Worm (Caenorhabditis elegans) whole organism, L4 larva: ENCODE results near the gene F46E10.2.
A peak's percentile ranks its signal among the peaks of the same experiment; 100 is the strongest.

Experiments
- F10B5.3 ChIP-seq: sonication (generic microtip); optimal IDR thresholded peaks from 2 replicates; lab custom pipeline; 2016; ENCODE audit warnings: mild to moderate bottlenecking, missing genetic modification characterization, missing compliant biosample characterization
- F37D6.2 ChIP-seq: sonication (generic microtip); optimal IDR thresholded peaks from 2 replicates; lab custom pipeline; 2016; ENCODE audit warnings: mild to moderate bottlenecking, missing genetic modification characterization, missing compliant biosample characterization
- F49E8.2 ChIP-seq: sonication (generic microtip); optimal IDR thresholded peaks from 2 replicates; lab custom pipeline; 2016; ENCODE audit warnings: missing compliant biosample characterization, mild to moderate bottlenecking, missing genetic modification characterization, borderline replicate concordance
- Y5F2A.4 ChIP-seq: fragments of 200-800 bp; sonication (Bioruptor generic); optimal IDR thresholded peaks from 2 replicates; lab custom pipeline; 2018; ENCODE audit warnings: mild to moderate bottlenecking, missing genetic modification characterization, missing compliant biosample characterization
- Y75B8A.6 ChIP-seq: fragments of 200-800 bp; sonication (Bioruptor generic); IDR thresholded peaks from 2 replicates; pipeline ENCODE4 v1.3.6; 2022; ENCODE audit warnings: missing genetic modification reagents, missing genetic modification characterization, missing compliant biosample characterization
- ceh-28 ChIP-seq: fragments of 150-350 bp; optimal IDR thresholded peaks from 2 replicates; lab custom pipeline; 2014; ENCODE audit warnings: missing biosample characterization, missing genetic modification reagents, missing genetic modification characterization
- ceh-32 ChIP-seq: sonication (generic microtip); optimal IDR thresholded peaks from 2 replicates; lab custom pipeline; 2016; ENCODE audit warnings: mild to moderate bottlenecking, missing genetic modification characterization, missing compliant biosample characterization; ENCODE audit not compliant: poor library complexity
- ceh-62 ChIP-seq: sonication (generic microtip); optimal IDR thresholded peaks from 2 replicates; lab custom pipeline; 2017; ENCODE audit warnings: missing biosample characterization, missing genetic modification characterization
- ceh-82 ChIP-seq: sonication (generic microtip); optimal IDR thresholded peaks from 2 replicates; lab custom pipeline; 2017; ENCODE audit warnings: missing biosample characterization, missing genetic modification characterization
- ces-1 ChIP-seq: fragments of 150-350 bp; sonication (generic microtip); optimal IDR thresholded peaks from 4 replicates; lab custom pipeline; 2014; ENCODE audit warnings: missing biosample characterization, missing genetic modification reagents, missing genetic modification characterization
- daf-16 ChIP-seq, 3 experiments: sonication (generic microtip); optimal IDR thresholded peaks; 2 replicates each; lab custom pipeline; 2016 to 2017; ENCODE audit warnings: missing genetic modification characterization in 3 of 3, missing genetic modification reagents in 3 of 3, mild to moderate bottlenecking in 2 of 3, missing compliant biosample characterization in 2 of 3, missing biosample characterization in 1 of 3, moderate library complexity in 1 of 3
- daf-19 ChIP-seq: fragments of 200-800 bp; sonication (Bioruptor generic); conservative IDR thresholded peaks from 2 replicates; pipeline ENCODE4 v1.3.6; 2022; ENCODE audit warnings: missing genetic modification characterization, missing compliant biosample characterization
- duxl-1 ChIP-seq: sonication (generic microtip); optimal IDR thresholded peaks from 2 replicates; lab custom pipeline; 2016; ENCODE audit warnings: mild to moderate bottlenecking, missing genetic modification characterization, moderate library complexity, missing compliant biosample characterization; ENCODE audit not compliant: poor library complexity
- hif-1 ChIP-seq, 2 experiments: sonication (generic microtip); optimal IDR thresholded peaks; 2 replicates each; lab custom pipeline; 2016 to 2017; ENCODE audit warnings: missing compliant biosample characterization in 2 of 2, missing genetic modification characterization in 2 of 2, missing genetic modification reagents in 2 of 2, missing genotype in 2 of 2, mild to moderate bottlenecking in 1 of 2
- lim-7 ChIP-seq: fragments of 200-800 bp; sonication (Bioruptor generic); IDR thresholded peaks from 2 replicates; pipeline ENCODE4 v1.3.6; 2022; ENCODE audit warnings: missing genetic modification characterization, missing compliant biosample characterization
- lin-1 ChIP-seq: fragments of 200-800 bp; sonication (Bioruptor generic); IDR thresholded peaks from 2 replicates; pipeline ENCODE4 v1.3.6; 2022; ENCODE audit warnings: missing genetic modification reagents, missing genetic modification characterization, missing compliant biosample characterization
- lin-13 ChIP-seq: fragments of 150-350 bp; optimal IDR thresholded peaks from 2 replicates; lab custom pipeline; 2014; ENCODE audit warnings: missing biosample characterization, missing genetic modification reagents, missing genetic modification characterization
- lin-29 ChIP-seq: fragments of 200-800 bp; sonication (Bioruptor generic); IDR thresholded peaks from 2 replicates; pipeline ENCODE4 v1.3.6; 2022; ENCODE audit warnings: missing genetic modification reagents, missing genetic modification characterization, missing compliant biosample characterization
- lin-38 ChIP-seq: fragments of 200-800 bp; sonication (Bioruptor generic); IDR thresholded peaks from 2 replicates; pipeline ENCODE4 v1.3.6; 2022; ENCODE audit warnings: missing genetic modification reagents, missing genetic modification characterization, missing compliant biosample characterization
- lir-3 ChIP-seq: sonication (generic microtip); optimal IDR thresholded peaks from 2 replicates; lab custom pipeline; 2016; ENCODE audit warnings: mild to moderate bottlenecking, missing genetic modification characterization, missing compliant biosample characterization
- lsy-2 ChIP-seq, 2 experiments: fragments of 150-350 bp in 1 of 2; sonication (generic microtip) in 1 of 2; optimal IDR thresholded peaks; 2 replicates each; lab custom pipeline; 2014 to 2017; ENCODE audit warnings: missing biosample characterization in 2 of 2, missing genetic modification characterization in 2 of 2
- madf-5 ChIP-seq, 2 experiments: fragments of 200-800 bp; sonication (Bioruptor generic); IDR thresholded peaks; 2 replicates each; pipeline ENCODE4 v1.3.6; 2022; ENCODE audit warnings: missing compliant biosample characterization in 2 of 2, missing genetic modification characterization in 2 of 2
- madf-9 ChIP-seq: fragments of 200-800 bp; sonication (Bioruptor generic); conservative IDR thresholded peaks from 2 replicates; pipeline ENCODE4 v1.3.6; 2022; ENCODE audit warnings: missing genetic modification reagents, missing genetic modification characterization, missing compliant biosample characterization
- mdl-1 ChIP-seq, 2 experiments: fragments of 150-350 bp in 1 of 2; sonication (generic microtip) in 1 of 2; optimal IDR thresholded peaks; 2 replicates each; lab custom pipeline; 2014 to 2017; ENCODE audit warnings: missing biosample characterization in 2 of 2, missing genetic modification characterization in 2 of 2
- mdt-29 ChIP-seq: fragments of 200-800 bp; sonication (Bioruptor generic); IDR thresholded peaks from 2 replicates; pipeline ENCODE4 v1.3.6; 2022; ENCODE audit warnings: missing genetic modification reagents, missing genetic modification characterization, missing compliant biosample characterization
- mep-1 ChIP-seq: fragments of 150-350 bp; sonication (generic microtip); optimal IDR thresholded peaks from 3 replicates; lab custom pipeline; 2014; ENCODE audit warnings: missing biosample characterization, missing genetic modification characterization
- mes-2 ChIP-seq: sonication (generic microtip); optimal IDR thresholded peaks from 2 replicates; lab custom pipeline; 2016; ENCODE audit warnings: missing genotype, mild to moderate bottlenecking, missing genetic modification characterization, missing compliant biosample characterization; ENCODE audit not compliant: poor library complexity, severe bottlenecking
- mxl-2 ChIP-seq: fragments of 200-800 bp; sonication (Bioruptor generic); conservative IDR thresholded peaks from 2 replicates; pipeline ENCODE4 v1.3.6; 2022; ENCODE audit warnings: missing genetic modification reagents, missing genetic modification characterization, missing compliant biosample characterization
- mxl-3 ChIP-seq: fragments of 200-800 bp; sonication (Bioruptor generic); optimal IDR thresholded peaks from 2 replicates; lab custom pipeline; 2018; ENCODE audit warnings: mild to moderate bottlenecking, missing genetic modification characterization, missing compliant biosample characterization
- nhr-10 ChIP-seq: fragments of 150-350 bp; optimal IDR thresholded peaks from 2 replicates; lab custom pipeline; 2014; ENCODE audit warnings: missing biosample characterization, missing genetic modification characterization
- nhr-102 ChIP-seq: sonication (generic microtip); optimal IDR thresholded peaks from 2 replicates; lab custom pipeline; 2016; ENCODE audit warnings: mild to moderate bottlenecking, missing genetic modification characterization, moderate library complexity, missing compliant biosample characterization
- nhr-237 ChIP-seq: sonication (generic microtip); optimal IDR thresholded peaks from 2 replicates; lab custom pipeline; 2017; ENCODE audit warnings: missing biosample characterization, missing genetic modification characterization
- nhr-48 ChIP-seq: sonication (generic microtip); optimal IDR thresholded peaks from 2 replicates; lab custom pipeline; 2016; ENCODE audit warnings: mild to moderate bottlenecking, missing genetic modification characterization, missing compliant biosample characterization
- nhr-6 ChIP-seq: fragments of 150-350 bp; optimal IDR thresholded peaks from 2 replicates; lab custom pipeline; 2014; ENCODE audit warnings: missing biosample characterization, missing genetic modification characterization
- pha-4 ChIP-seq, 2 experiments: fragments of 150-350 bp in 1 of 2; fragments of 200-800 bp in 1 of 2; sonication (Bioruptor generic) in 1 of 2; IDR thresholded peaks in 1 of 2; optimal IDR thresholded peaks in 1 of 2; 2 replicates each; pipeline versions ENCODE4 v1.3.6 to Lab custom; 2014 to 2022; ENCODE audit warnings: missing genetic modification characterization in 2 of 2, missing genetic modification reagents in 2 of 2, missing biosample characterization in 1 of 2, missing compliant biosample characterization in 1 of 2
- php-3 ChIP-seq: fragments of 200-800 bp; sonication (Bioruptor generic); IDR thresholded peaks from 2 replicates; pipeline ENCODE4 v1.3.6; 2022; ENCODE audit warnings: missing genetic modification reagents, missing genetic modification characterization, missing compliant biosample characterization
- set-16 ChIP-seq: fragments of 200-800 bp; sonication (Bioruptor generic); IDR thresholded peaks from 2 replicates; pipeline ENCODE4 v1.3.6; 2022; ENCODE audit warnings: missing genetic modification reagents, missing genetic modification characterization, missing compliant biosample characterization
- skn-1 ChIP-seq: fragments of 150-350 bp; optimal IDR thresholded peaks from 2 replicates; lab custom pipeline; 2014; ENCODE audit warnings: missing biosample characterization, missing genetic modification characterization
- spr-3 ChIP-seq: fragments of 200-800 bp; sonication (Bioruptor generic); optimal IDR thresholded peaks from 2 replicates; lab custom pipeline; 2018; ENCODE audit warnings: mild to moderate bottlenecking, missing genetic modification characterization, missing compliant biosample characterization
- tag-97 ChIP-seq: fragments of 200-800 bp; sonication (Bioruptor generic); IDR thresholded peaks from 2 replicates; pipeline ENCODE4 v1.3.6; 2022; ENCODE audit warnings: missing genetic modification characterization, missing compliant biosample characterization
- tra-1 ChIP-seq: fragments of 200-800 bp; sonication (Bioruptor generic); IDR thresholded peaks from 2 replicates; pipeline ENCODE4 v1.3.6; 2022; ENCODE audit warnings: missing genetic modification reagents, missing genetic modification characterization, missing compliant biosample characterization
- unc-62 ChIP-seq, 3 experiments: fragments of 150-350 bp in 1 of 3; sonication (generic microtip); optimal IDR thresholded peaks in 2 of 3; peaks in 1 of 3; 1 replicate in 1 of 3; 2 replicates in 2 of 3; lab custom pipeline; 2014 to 2017; ENCODE audit warnings: missing biosample characterization in 3 of 3, missing genetic modification characterization in 3 of 3, missing genetic modification reagents in 3 of 3, missing genotype in 1 of 3
- vab-7 ChIP-seq: fragments of 200-800 bp; sonication (Bioruptor generic); IDR thresholded peaks from 2 replicates; pipeline ENCODE4 v1.3.6; 2022; ENCODE audit warnings: missing genetic modification reagents, missing genetic modification characterization, missing compliant biosample characterization
- zag-1 ChIP-seq: fragments of 150-350 bp; optimal IDR thresholded peaks from 2 replicates; lab custom pipeline; 2014; ENCODE audit warnings: missing biosample characterization, missing genetic modification characterization
- ztf-7 ChIP-seq: fragments of 150-350 bp; optimal IDR thresholded peaks from 2 replicates; lab custom pipeline; 2014; ENCODE audit warnings: missing biosample characterization, missing genetic modification characterization

The F46E10.2 gene

DNA sequence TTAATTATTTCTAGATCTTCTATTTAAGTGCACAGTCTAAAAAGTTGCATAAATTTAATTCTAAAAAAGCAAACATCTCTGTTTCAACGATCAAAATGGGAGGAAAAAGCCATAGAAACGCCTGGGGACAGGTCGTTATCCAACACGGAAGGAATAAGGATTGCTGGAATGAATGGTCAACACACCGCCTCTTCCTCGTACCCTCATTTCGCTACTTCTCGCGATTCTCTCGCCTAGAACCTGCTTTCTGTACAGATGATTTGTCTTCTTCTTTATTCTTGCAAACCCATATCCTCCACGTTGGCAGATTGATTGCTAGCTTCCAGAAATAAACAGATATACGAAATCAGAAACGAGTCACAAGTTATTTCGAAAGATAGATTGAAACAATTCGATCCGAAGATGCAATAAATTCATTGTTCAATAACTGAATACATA is 5.3 kb upstream of the F46E10.2 start, which contains the start of gene dpy-11 (continued):
- TF ChIP-seq mxl-3 (GFP tag; lab: Kevin White, UChicago) (peak; percentile 75), Y75B8A.6 (GFP tag; lab: Robert Waterston, UW) (peak; percentile 91), mep-1 (tag; lab: Kevin White, UChicago) (peak; percentile 81), madf-9 (peak; percentile 59; the same call in 1 of the 2 replicates), ceh-62 (tag; lab: Kevin White, UChicago) (no peak), madf-5 (GFP tag; IDR thresholded peaks at IDR 0.05; lab: Robert Waterston, UW) (no peak), Y5F2A.4 (GFP tag; lab: Kevin White, UChicago) (no peak), ztf-7 (tag; lab: Kevin White, UChicago) (no peak), tra-1 (GFP tag; lab: Robert Waterston, UW) (0 out of 2 replicates have a peak, but pooled peaks have one; percentile 48), nhr-237 (tag; lab: Kevin White, UChicago) (no peak), lin-1 (GFP tag; lab: Robert Waterston, UW) (0 out of 2 replicates have a peak, but pooled peaks have one; percentile 15), hif-1 (tag; optimal IDR thresholded peaks at IDR 0.05; lab: Kevin White, UChicago) (peak in 1 of 2 experiments; percentile 20), tag-97 (GFP tag; lab: Robert Waterston, UW) (no peak), nhr-48 (tag; lab: Kevin White, UChicago) (peak; percentile 44), mdt-29 (GFP tag; lab: Robert Waterston, UW) (peak; percentile 49; the same call in 1 of the 2 replicates), nhr-102 (tag; lab: Kevin White, UChicago) (peak; percentile 29), mdl-1 (tag; optimal IDR thresholded peaks at IDR 0.05; lab: Kevin White, UChicago) (peak in 1 of 2 experiments; percentile 48), lsy-2 (tag; optimal IDR thresholded peaks at IDR 0.05; lab: Kevin White, UChicago) (peak; percentile 49 to 58), ceh-82 (no peak), zag-1 (no peak), skn-1 (tag; lab: Kevin White, UChicago) (no peak), daf-19 (no peak), nhr-10 (tag; lab: Kevin White, UChicago) (no peak), pha-4 (GFP tag; IDR thresholded peaks at IDR 0.05; lab: Robert Waterston, UW) (no peak), pha-4 (tag; optimal IDR thresholded peaks at IDR 0.05; lab: Kevin White, UChicago) (no peak), set-16 (GFP tag; lab: Robert Waterston, UW) (no peak), F10B5.3 (tag; lab: Kevin White, UChicago) (no peak), ces-1 (GFP tag; lab: Kevin White, UChicago) (no peak), lin-38 (GFP tag; lab: Robert Waterston, UW) (peak; percentile 53), php-3 (GFP tag; lab: Robert Waterston, UW) (0 out of 2 replicates have a peak, but pooled peaks have one; percentile 8), duxl-1 (tag; lab: Kevin White, UChicago) (peak; percentile 71), lir-3 (tag; lab: Kevin White, UChicago) (no peak), lin-29 (GFP tag; lab: Robert Waterston, UW) (no peak), vab-7 (GFP tag; lab: Robert Waterston, UW) (no peak), F37D6.2 (tag; lab: Kevin White, UChicago) (no peak), spr-3 (GFP tag; lab: Kevin White, UChicago) (peak; percentile 12), ceh-28 (tag; lab: Kevin White, UChicago) (no peak), ceh-32 (tag; lab: Kevin White, UChicago) (no peak), unc-62 (GFP tag; optimal IDR thresholded peaks at IDR 0.05 in 1 of 2; lab: Kevin White, UChicago) (no peak), unc-62 (tag; optimal IDR thresholded peaks at IDR 0.05; lab: Kevin White, UChicago) (no peak), F49E8.2 (no peak), mes-2 (tag; lab: Kevin White, UChicago) (peak; percentile 55), mxl-2 (GFP tag; lab: Robert Waterston, UW) (0 out of 2 replicates have a peak, but pooled peaks have one; percentile 7), nhr-6 (peak; percentile 57), daf-16 (GFP tag; optimal IDR thresholded peaks at IDR 0.05; lab: Kevin White, UChicago) (peak in 1 of 2 experiments; percentile 30), daf-16 (tag; optimal IDR thresholded peaks at IDR 0.05; lab: Kevin White, UChicago) (peak; percentile 21), lin-13 (GFP tag; lab: Kevin White, UChicago) (peak; percentile 49), lim-7 (0 out of 2 replicates have a peak, but pooled peaks have one; percentile 18)
